Worm (Caenorhabditis elegans): ENCODE data around the gene glna-2.

The glna-2 gene

ce11 chrII:8020580-8021044 lies 12.2 kb downstream of the glna-2 start:
- TF ChIP-seq skn-1 (tag; optimal IDR thresholded peaks at IDR 0.05): no peak
- no peak for TF ChIP-seq lin-15B (tag; optimal IDR thresholded peaks at IDR 0.05)
- no peak for TF ChIP-seq egl-27 (tag; optimal IDR thresholded peaks at IDR 0.05)
- TF ChIP-seq saeg-2 (GFP tag; IDR thresholded peaks at IDR 0.05): 0 out of 2 replicates have a peak, but pooled peaks have one; percentile 22
- no peak for TF ChIP-seq mxl-3 (GFP tag; optimal IDR thresholded peaks at IDR 0.05)
- no peak for TF ChIP-seq Y5F2A.4 (GFP tag; optimal IDR thresholded peaks at IDR 0.05)
- TF ChIP-seq Y48G9A.11 (GFP tag; IDR thresholded peaks at IDR 0.05): 0 out of 2 replicates have a peak, but pooled peaks have one; percentile 18
- no peak for TF ChIP-seq dpl-1 (GFP tag; optimal IDR thresholded peaks at IDR 0.05)
- TF ChIP-seq ZK337.2 (GFP tag; IDR thresholded peaks at IDR 0.05): no peak
- TF ChIP-seq nhr-41 (GFP tag; IDR thresholded peaks at IDR 0.05): 0 out of 2 replicates have a peak, but pooled peaks have one; percentile 5
- TF ChIP-seq zag-1 (tag; optimal IDR thresholded peaks at IDR 0.05): no peak
- no peak for TF ChIP-seq Y105C5A.15 (GFP tag; IDR thresholded peaks at IDR 0.05)
- TF ChIP-seq F44E2.7 (GFP tag; IDR thresholded peaks at IDR 0.05): no peak
- no peak for TF ChIP-seq mes-2 (tag; optimal IDR thresholded peaks at IDR 0.05; ENCODE audit: poor library complexity, severe bottlenecking)
- peak; percentile 13 for TF ChIP-seq dve-1 (tag; optimal IDR thresholded peaks at IDR 0.05; ENCODE audit: insufficient read depth)
- TF ChIP-seq nhr-25 (tag; optimal IDR thresholded peaks at IDR 0.05; ENCODE audit: borderline replicate concordance, insufficient read depth): no peak
- no peak for TF ChIP-seq ceh-82 (tag; optimal IDR thresholded peaks at IDR 0.05)
- no peak for TF ChIP-seq daf-8 (GFP tag; IDR thresholded peaks at IDR 0.05)
- TF ChIP-seq dmd-6 (GFP tag; IDR thresholded peaks at IDR 0.05): no peak
- TF ChIP-seq spr-3 (GFP tag; optimal IDR thresholded peaks at IDR 0.05): no peak
- no peak for TF ChIP-seq lin-13 (GFP tag; optimal IDR thresholded peaks at IDR 0.05)
- TF ChIP-seq ctbp-1 (GFP tag; IDR thresholded peaks at IDR 0.05): no peak
- TF ChIP-seq ces-1 (GFP tag; optimal IDR thresholded peaks at IDR 0.05): no peak
- TF ChIP-seq nhr-76 (tag; optimal IDR thresholded peaks at IDR 0.05): no peak
- no peak for TF ChIP-seq nhr-77 (tag; optimal IDR thresholded peaks at IDR 0.05)
- TF ChIP-seq zip-11 (GFP tag; IDR thresholded peaks at IDR 0.05): no peak
- no peak for TF ChIP-seq ceh-62 (tag; optimal IDR thresholded peaks at IDR 0.05)
- peak; percentile 50; the same call in 1 of the 2 replicates for TF ChIP-seq zfp-3 (GFP tag; conservative IDR thresholded peaks at IDR 0.05)
- no peak for TF ChIP-seq madf-5 (GFP tag; IDR thresholded peaks at IDR 0.05)
- no peak for TF ChIP-seq nhr-237 (tag; optimal IDR thresholded peaks at IDR 0.05)
- TF ChIP-seq lim-7 (GFP tag; IDR thresholded peaks at IDR 0.05): no peak
- peak in 1 of 2 experiments; percentile 16 for TF ChIP-seq daf-16 (GFP tag; optimal IDR thresholded peaks at IDR 0.05)
- peak; percentile 20 for TF ChIP-seq daf-16 (tag; optimal IDR thresholded peaks at IDR 0.05)
- TF ChIP-seq sdz-12 (GFP tag; optimal IDR thresholded peaks at IDR 0.05): peak; percentile 69
- no peak for TF ChIP-seq madf-9 (GFP tag; conservative IDR thresholded peaks at IDR 0.05)
- no peak for TF ChIP-seq fos-1 (tag; optimal IDR thresholded peaks at IDR 0.05)
- no peak for TF ChIP-seq vab-7 (GFP tag; IDR thresholded peaks at IDR 0.05)
- no peak for TF ChIP-seq dmd-8 (GFP tag; IDR thresholded peaks at IDR 0.05)
- TF ChIP-seq rbr-2 (tag; optimal IDR thresholded peaks at IDR 0.05): no peak
- no peak for TF ChIP-seq unc-39 (tag; optimal IDR thresholded peaks at IDR 0.05)
- no peak for TF ChIP-seq attf-4 (tag; optimal IDR thresholded peaks at IDR 0.05)
- TF ChIP-seq tra-1 (GFP tag; IDR thresholded peaks at IDR 0.05): no peak
- peak; percentile 42 for TF ChIP-seq gei-8 (GFP tag; optimal IDR thresholded peaks at IDR 0.05)
- no peak for TF ChIP-seq F26F4.8 (GFP tag; conservative IDR thresholded peaks at IDR 0.05)
- TF ChIP-seq jun-1 (tag; optimal IDR thresholded peaks at IDR 0.05): no peak
- TF ChIP-seq arid-1 (GFP tag; conservative IDR thresholded peaks at IDR 0.05): 0 out of 2 replicates have a peak, but pooled peaks have one; percentile 3
- peak; percentile 27; the same call in 1 of the 2 replicates for TF ChIP-seq lin-38 (GFP tag; IDR thresholded peaks at IDR 0.05)
- TF ChIP-seq ZK546.5 (tag; optimal IDR thresholded peaks at IDR 0.05): no peak
- no peak for TF ChIP-seq cey-2 (tag; optimal IDR thresholded peaks at IDR 0.05; ENCODE audit: borderline replicate concordance, insufficient read depth)
- no peak for TF ChIP-seq nhr-6 (tag; optimal IDR thresholded peaks at IDR 0.05)
- no peak for TF ChIP-seq spr-1 (tag; optimal IDR thresholded peaks at IDR 0.05)
- TF ChIP-seq zfp-2 (tag; optimal IDR thresholded peaks at IDR 0.05): no peak

Measured in whole organism, L4 larva.